Fruit fly (Drosophila melanogaster): ENCODE results near the gene Jon74E.
A peak's percentile ranks its signal among the peaks of the same experiment; 100 is the strongest.

Gene Jon74E

dm6 chr3L:17573823-17574222 lies 24.9 kb upstream of the Jon74E start (continued):
- TF ChIP-seq slou (GFP tag; optimal IDR thresholded peaks at IDR 0.05): no peak
- peak; percentile 22 for TF ChIP-seq Fer1 (GFP tag; optimal IDR thresholded peaks at IDR 0.05)
- TF ChIP-seq bigmax (GFP tag; optimal IDR thresholded peaks at IDR 0.05): no peak
- TF ChIP-seq TFAM (GFP tag; optimal IDR thresholded peaks at IDR 0.05): no peak
- no peak for TF ChIP-seq ATbp (GFP tag; optimal IDR thresholded peaks at IDR 0.05)
- no peak for TF ChIP-seq dan (GFP tag; IDR thresholded peaks at IDR 0.05)
- no peak for TF ChIP-seq CG5953 (GFP tag; IDR thresholded peaks at IDR 0.05)
- no peak for TF ChIP-seq hb (GFP tag; IDR thresholded peaks at IDR 0.05; ENCODE audit: partially characterized antibody)
- TF ChIP-seq ab (GFP tag; optimal IDR thresholded peaks at IDR 0.05): no peak
- no peak for TF ChIP-seq croc (GFP tag; conservative IDR thresholded peaks at IDR 0.05)
- TF ChIP-seq CG10274 (GFP tag; optimal IDR thresholded peaks at IDR 0.05): no peak
- no peak for TF ChIP-seq CG15011 (GFP tag; optimal IDR thresholded peaks at IDR 0.05)
- TF ChIP-seq NK7.1 (GFP tag; optimal IDR thresholded peaks at IDR 0.05): no peak
- TF ChIP-seq pzg (GFP tag; optimal IDR thresholded peaks at IDR 0.05): no peak
- TF ChIP-seq CG4730 (GFP tag; IDR thresholded peaks at IDR 0.05): no peak
- no peak for TF ChIP-seq pfk (GFP tag; optimal IDR thresholded peaks at IDR 0.05)
- no peak for TF ChIP-seq amos (GFP tag; IDR thresholded peaks at IDR 0.05; ENCODE audit: partially characterized antibody)
- no peak for TF ChIP-seq sim (GFP tag; IDR thresholded peaks at IDR 0.05)
- peak; percentile 34 for TF ChIP-seq kni (GFP tag; optimal IDR thresholded peaks at IDR 0.05)
- TF ChIP-seq peb (GFP tag; IDR thresholded peaks at IDR 0.05): no peak
- TF ChIP-seq CG10959 (GFP tag; IDR thresholded peaks at IDR 0.05): no peak
- no peak for TF ChIP-seq fru (optimal IDR thresholded peaks at IDR 0.05)
- no peak for TF ChIP-seq CG3995 (GFP tag; optimal IDR thresholded peaks at IDR 0.05)
- peak in 1 of 2 experiments; percentile 6 for TF ChIP-seq Hr78 (GFP tag; optimal IDR thresholded peaks at IDR 0.05)
- TF ChIP-seq unc-4 (GFP tag; IDR thresholded peaks at IDR 0.05; ENCODE audit: partially characterized antibody): no peak
- TF ChIP-seq CG33557 (GFP tag; optimal IDR thresholded peaks at IDR 0.05): no peak
- TF ChIP-seq Scr (GFP tag; IDR thresholded peaks at IDR 0.05; ENCODE audit: partially characterized antibody): no peak
- no peak for TF ChIP-seq dm (GFP tag; optimal IDR thresholded peaks at IDR 0.05)
- TF ChIP-seq HHEX (GFP tag; optimal IDR thresholded peaks at IDR 0.05): no peak
- no peak for TF ChIP-seq CG6254 (GFP tag; optimal IDR thresholded peaks at IDR 0.05)
- no peak for TF ChIP-seq dati (GFP tag; IDR thresholded peaks at IDR 0.05)
- TF ChIP-seq CG8388 (GFP tag; optimal IDR thresholded peaks at IDR 0.05): no peak
- no peak for TF ChIP-seq CG30020 (tag; optimal IDR thresholded peaks at IDR 0.05)
- no peak for TF ChIP-seq PHDP (tag; optimal IDR thresholded peaks at IDR 0.05)
- TF ChIP-seq Sin3A (optimal IDR thresholded peaks at IDR 0.05): no peak
- peak; percentile 71; the same call in 2 of the 3 replicates for TF ChIP-seq CG6175 (GFP tag; IDR thresholded peaks at IDR 0.05)
- no peak for TF ChIP-seq CG10979 (tag; optimal IDR thresholded peaks at IDR 0.05)
- no peak for TF ChIP-seq GATAe (GFP tag; conservative IDR thresholded peaks at IDR 0.05)
- TF ChIP-seq zen2 (GFP tag; IDR thresholded peaks at IDR 0.05; ENCODE audit: partially characterized antibody): peak; percentile 45; the same call in 2 of the 3 replicates
- TF ChIP-seq sc (optimal IDR thresholded peaks at IDR 0.05): no peak
- no peak for TF ChIP-seq sc (GFP tag; optimal IDR thresholded peaks at IDR 0.05)
- no peak for TF ChIP-seq CG13424 (tag; optimal IDR thresholded peaks at IDR 0.05)
- no peak for TF ChIP-seq gsb (GFP tag; IDR thresholded peaks at IDR 0.05)
- TF ChIP-seq yki (optimal IDR thresholded peaks at IDR 0.05): peak; percentile 17
- TF ChIP-seq lilli (GFP tag; optimal IDR thresholded peaks at IDR 0.05): no peak
- TF ChIP-seq eve (GFP tag; optimal IDR thresholded peaks at IDR 0.05): no peak
- no peak for TF ChIP-seq zfh2 (GFP tag; optimal IDR thresholded peaks at IDR 0.05)
- no peak for TF ChIP-seq mirr (GFP tag; optimal IDR thresholded peaks at IDR 0.05)
- no peak for TF ChIP-seq Poxn (GFP tag; IDR thresholded peaks at IDR 0.05)
- no peak for TF ChIP-seq NC2β (GFP tag; optimal IDR thresholded peaks at IDR 0.05)
- TF ChIP-seq CG4328 (GFP tag; optimal IDR thresholded peaks at IDR 0.05): no peak
- no peak for TF ChIP-seq CG8359 (GFP tag; optimal IDR thresholded peaks at IDR 0.05; ENCODE audit: borderline replicate concordance)
- no peak for TF ChIP-seq Hr3 (GFP tag; optimal IDR thresholded peaks at IDR 0.05)
